Fruit fly (Drosophila melanogaster) whole organism, wandering third instar larva: ENCODE measurements around the gene CG31954.

Source experiments
- Abd-B ChIP-seq: fragments of >200 bp; optimal IDR thresholded peaks from 2 replicates; lab custom pipeline; 2017; ENCODE audit warnings: missing biosample characterization, missing genetic modification characterization
- CG32264 ChIP-seq: fragments of 200-800 bp; sonication (Bioruptor generic); optimal IDR thresholded peaks from 2 replicates; lab custom pipeline; 2016; ENCODE audit warnings: missing biosample characterization, missing genetic modification characterization
- OdsH ChIP-seq: fragments of 200-800 bp; sonication (Bioruptor generic); optimal IDR thresholded peaks from 2 replicates; lab custom pipeline; 2016; ENCODE audit warnings: missing biosample characterization, mild to moderate bottlenecking, missing genetic modification characterization

DNA sequence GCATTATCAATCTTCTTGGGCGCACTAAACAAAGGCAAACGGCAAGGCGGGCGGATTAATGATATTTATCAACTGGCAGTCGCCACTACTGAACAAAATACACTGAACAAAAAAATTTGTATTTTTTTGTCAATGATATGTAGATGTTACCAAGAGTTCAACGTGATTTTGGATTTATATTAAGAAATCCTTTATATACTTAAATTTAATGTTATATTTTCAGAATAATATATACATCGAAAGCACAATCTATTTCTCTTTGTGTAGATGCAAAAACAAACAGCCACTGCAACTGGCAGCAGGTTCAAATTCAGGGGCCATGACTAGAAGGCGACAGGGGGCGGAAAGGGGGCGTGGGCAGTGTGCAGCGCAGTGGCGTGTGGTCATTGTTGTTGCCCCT, 27.2 kb downstream of the CG31954 start:
- TF ChIP-seq CG32264 (GFP tag; lab: Kevin White, UChicago) (no peak), Abd-B (no peak), OdsH (GFP tag; lab: Kevin White, UChicago) (no peak)
